Worm (Caenorhabditis elegans) whole organism, L1 larva: Measurements from ENCODE around the gene C41C4.9.

Experiments
- Y116A8C.19 ChIP-seq: sonication (generic microtip); optimal IDR thresholded peaks from 2 replicates; lab custom pipeline; 2016; ENCODE audit warnings: missing compliant biosample characterization, missing genetic modification characterization, borderline replicate concordance
- aha-1 ChIP-seq: fragments of 150-350 bp; optimal IDR thresholded peaks from 2 replicates; lab custom pipeline; 2014; ENCODE audit warnings: missing biosample characterization, missing genetic modification characterization
- alr-1 ChIP-seq: fragments of 200-800 bp; sonication (Bioruptor generic); optimal IDR thresholded peaks from 2 replicates; lab custom pipeline; 2018; ENCODE audit warnings: borderline replicate concordance, mild to moderate bottlenecking, missing genetic modification characterization, missing compliant biosample characterization
- aly-2 ChIP-seq: fragments of 150-350 bp; optimal IDR thresholded peaks from 2 replicates; lab custom pipeline; 2014; ENCODE audit warnings: missing biosample characterization, missing genetic modification characterization
- blmp-1 ChIP-seq: fragments of 150-350 bp; optimal IDR thresholded peaks from 2 replicates; lab custom pipeline; 2014; ENCODE audit warnings: missing biosample characterization, missing genetic modification characterization
- ceh-90 ChIP-seq: sonication (generic microtip); optimal IDR thresholded peaks from 2 replicates; lab custom pipeline; 2016; ENCODE audit warnings: missing genetic modification characterization, missing compliant biosample characterization
- ces-1 ChIP-seq: fragments of 150-350 bp; optimal IDR thresholded peaks from 2 replicates; lab custom pipeline; 2014; ENCODE audit warnings: missing biosample characterization, missing genetic modification reagents, missing genetic modification characterization
- dpl-1 ChIP-seq, 3 experiments: fragments of 150-350 bp in 2 of 3; sonication (generic microtip) in 1 of 3; optimal IDR thresholded peaks; 2 replicates each; lab custom pipeline; 2014 to 2017; ENCODE audit warnings: missing biosample characterization in 3 of 3, missing genetic modification characterization in 3 of 3, missing genetic modification reagents in 3 of 3
- dsc-1 ChIP-seq: sonication (generic microtip); optimal IDR thresholded peaks from 2 replicates; lab custom pipeline; 2016; ENCODE audit warnings: mild to moderate bottlenecking, missing genetic modification characterization, missing compliant biosample characterization
- efl-1 ChIP-seq, 4 experiments: fragments of 150-350 bp; optimal IDR thresholded peaks in 3 of 4; peaks in 1 of 4; 1 replicate in 1 of 4; 2 replicates in 3 of 4; lab custom pipeline; 2014; ENCODE audit warnings: missing biosample characterization in 2 of 4, missing genetic modification characterization in 2 of 4, missing genetic modification reagents in 2 of 4
- efl-3 ChIP-seq: fragments of 200-800 bp; sonication (Bioruptor generic); optimal IDR thresholded peaks from 2 replicates; lab custom pipeline; 2018; ENCODE audit warnings: mild to moderate bottlenecking, missing genetic modification characterization, missing compliant biosample characterization
- egl-13 ChIP-seq: sonication (generic microtip); optimal IDR thresholded peaks from 2 replicates; lab custom pipeline; 2016; ENCODE audit warnings: missing genotype, missing genetic modification reagents, missing genetic modification characterization, missing compliant biosample characterization
- egl-27 ChIP-seq, 2 experiments: fragments of 150-350 bp in 1 of 2; sonication (generic microtip); optimal IDR thresholded peaks; 3 replicates each; lab custom pipeline; 2017 to 2018; ENCODE audit warnings: missing biosample characterization in 2 of 2, missing genetic modification characterization in 2 of 2, missing genetic modification reagents in 2 of 2
- elt-3 ChIP-seq, 6 experiments: fragments of 150-350 bp in 1 of 6; sonication (generic microtip); optimal IDR thresholded peaks; 2 replicates each; lab custom pipeline; 2017 to 2018; ENCODE audit warnings: missing biosample characterization in 6 of 6, missing genetic modification characterization in 6 of 6, inconsistent platforms in 1 of 6
- ets-5 ChIP-seq: fragments of 200-800 bp; sonication (Bioruptor generic); IDR thresholded peaks from 2 replicates; pipeline ENCODE4 v1.3.6; 2022; ENCODE audit warnings: missing genetic modification characterization, missing compliant biosample characterization
- fkh-4 ChIP-seq: sonication (generic microtip); optimal IDR thresholded peaks from 2 replicates; lab custom pipeline; 2016; ENCODE audit warnings: missing compliant biosample characterization, missing genetic modification characterization, borderline replicate concordance
- hlh-17 ChIP-seq: fragments of 200-800 bp; sonication (Bioruptor generic); optimal IDR thresholded peaks from 2 replicates; lab custom pipeline; 2018; ENCODE audit warnings: missing genetic modification characterization, mild to moderate bottlenecking, missing compliant biosample characterization, moderate library complexity, borderline replicate concordance
- hlh-4 ChIP-seq: sonication (generic microtip); optimal IDR thresholded peaks from 2 replicates; lab custom pipeline; 2016; ENCODE audit warnings: mild to moderate bottlenecking, missing genetic modification characterization, missing compliant biosample characterization
- lin-14 ChIP-seq: fragments of 200-800 bp; sonication (Bioruptor generic); optimal IDR thresholded peaks from 2 replicates; lab custom pipeline; 2018; ENCODE audit warnings: mild to moderate bottlenecking, missing genetic modification characterization, moderate library complexity, missing compliant biosample characterization
- lin-35 ChIP-seq, 2 experiments: fragments of 150-350 bp; optimal IDR thresholded peaks; 2 replicates each; lab custom pipeline; 2014; ENCODE audit warnings: missing biosample characterization in 2 of 2, missing genetic modification characterization in 2 of 2, missing genetic modification reagents in 2 of 2
- lin-39 ChIP-seq: fragments of 150-350 bp; optimal IDR thresholded peaks from 2 replicates; lab custom pipeline; 2014; ENCODE audit warnings: missing biosample characterization, missing genetic modification reagents, missing genetic modification characterization
- lir-3 ChIP-seq: sonication (generic microtip); optimal IDR thresholded peaks from 2 replicates; lab custom pipeline; 2016; ENCODE audit warnings: mild to moderate bottlenecking, missing genetic modification characterization, moderate library complexity, missing compliant biosample characterization; ENCODE audit not compliant: poor library complexity
- lsy-2 ChIP-seq, 2 experiments: fragments of 150-350 bp; optimal IDR thresholded peaks; 2 replicates each; lab custom pipeline; 2014; ENCODE audit warnings: missing biosample characterization in 2 of 2, missing genetic modification characterization in 2 of 2
- mep-1 ChIP-seq: fragments of 150-350 bp; optimal IDR thresholded peaks from 2 replicates; lab custom pipeline; 2014; ENCODE audit warnings: missing biosample characterization, missing genetic modification characterization
- nhr-19 ChIP-seq: fragments of 200-800 bp; sonication (Bioruptor generic); conservative IDR thresholded peaks from 2 replicates; pipeline ENCODE4 v1.3.6; 2022; ENCODE audit warnings: missing genetic modification characterization, missing compliant biosample characterization
- nhr-20 ChIP-seq: sonication (generic microtip); optimal IDR thresholded peaks from 2 replicates; lab custom pipeline; 2016; ENCODE audit warnings: mild to moderate bottlenecking, missing genetic modification characterization, missing compliant biosample characterization
- nhr-77 ChIP-seq: fragments of 150-350 bp; optimal IDR thresholded peaks from 2 replicates; lab custom pipeline; 2014; ENCODE audit warnings: missing biosample characterization, missing genetic modification characterization
- nhr-85 ChIP-seq: sonication (generic microtip); peaks from one replicate; lab custom pipeline; 2016; ENCODE audit warnings: missing genetic modification characterization, inconsistent platforms, missing compliant biosample characterization
- pag-3 ChIP-seq: sonication (generic microtip); optimal IDR thresholded peaks from 2 replicates; lab custom pipeline; 2017; ENCODE audit warnings: missing genetic modification characterization, mild to moderate bottlenecking, missing compliant biosample characterization, antibody characterized with exemption, borderline replicate concordance; ENCODE audit not compliant: insufficient read depth
- pax-3 ChIP-seq: fragments of 200-800 bp; sonication (Bioruptor generic); optimal IDR thresholded peaks from 2 replicates; lab custom pipeline; 2018; ENCODE audit warnings: mild to moderate bottlenecking, missing genetic modification characterization, moderate library complexity, missing compliant biosample characterization
- skn-1 ChIP-seq: fragments of 150-350 bp; optimal IDR thresholded peaks from 2 replicates; lab custom pipeline; 2014; ENCODE audit warnings: missing biosample characterization, missing genetic modification characterization
- snu-23 ChIP-seq: sonication (generic microtip); optimal IDR thresholded peaks from 2 replicates; lab custom pipeline; 2016; ENCODE audit warnings: missing genetic modification characterization, missing compliant biosample characterization
- swsn-7 ChIP-seq: sonication (generic microtip); optimal IDR thresholded peaks from 2 replicates; lab custom pipeline; 2016; ENCODE audit warnings: missing genetic modification characterization, missing compliant biosample characterization
- unc-62 ChIP-seq: fragments of 150-350 bp; optimal IDR thresholded peaks from 2 replicates; lab custom pipeline; 2014; ENCODE audit warnings: missing biosample characterization, missing genetic modification reagents, missing genetic modification characterization
- vab-15 ChIP-seq: sonication (generic microtip); optimal IDR thresholded peaks from 2 replicates; lab custom pipeline; 2017; ENCODE audit warnings: missing genotype, mild to moderate bottlenecking, missing genetic modification characterization, missing compliant biosample characterization
- ztf-11 ChIP-seq, 2 experiments: sonication (generic microtip); optimal IDR thresholded peaks; 2 replicates each; lab custom pipeline; 2016 to 2017; ENCODE audit warnings: missing genetic modification characterization in 2 of 2, missing biosample characterization in 1 of 2, missing compliant biosample characterization in 1 of 2

Gene C41C4.9

ce11 chrII:8137379-8137778 lies 29.9 kb downstream of the C41C4.9 start (continued):
- TF ChIP-seq vab-15: no peak
- no peak for TF ChIP-seq ets-5 (GFP tag; lab: Robert Waterston, UW)
- TF ChIP-seq hlh-17 (GFP tag; lab: Kevin White, UChicago): no peak
- no peak for TF ChIP-seq mep-1 (tag; lab: Kevin White, UChicago)
- no peak for TF ChIP-seq ces-1 (GFP tag; lab: Kevin White, UChicago)
- TF ChIP-seq ceh-90 (tag; lab: Kevin White, UChicago): no peak
- TF ChIP-seq nhr-20 (tag; lab: Kevin White, UChicago): peak; percentile 24
- peak; percentile 65 to 73 for TF ChIP-seq efl-1 (optimal IDR thresholded peaks at IDR 0.05; lab: Kevin White, UChicago)
- TF ChIP-seq efl-1 (GFP tag; optimal IDR thresholded peaks at IDR 0.05 in 1 of 2; lab: Kevin White, UChicago): peak; percentile 65 to 97
- peak; percentile 42 for TF ChIP-seq snu-23 (GFP tag; lab: Kevin White, UChicago)
- TF ChIP-seq nhr-85: peak; percentile 68
- no peak for TF ChIP-seq pag-3 (tag; lab: Kevin White, UChicago)
- peak; percentile 37 for TF ChIP-seq pax-3 (tag; lab: Kevin White, UChicago)
- TF ChIP-seq lir-3: peak; percentile 54

DNA sequence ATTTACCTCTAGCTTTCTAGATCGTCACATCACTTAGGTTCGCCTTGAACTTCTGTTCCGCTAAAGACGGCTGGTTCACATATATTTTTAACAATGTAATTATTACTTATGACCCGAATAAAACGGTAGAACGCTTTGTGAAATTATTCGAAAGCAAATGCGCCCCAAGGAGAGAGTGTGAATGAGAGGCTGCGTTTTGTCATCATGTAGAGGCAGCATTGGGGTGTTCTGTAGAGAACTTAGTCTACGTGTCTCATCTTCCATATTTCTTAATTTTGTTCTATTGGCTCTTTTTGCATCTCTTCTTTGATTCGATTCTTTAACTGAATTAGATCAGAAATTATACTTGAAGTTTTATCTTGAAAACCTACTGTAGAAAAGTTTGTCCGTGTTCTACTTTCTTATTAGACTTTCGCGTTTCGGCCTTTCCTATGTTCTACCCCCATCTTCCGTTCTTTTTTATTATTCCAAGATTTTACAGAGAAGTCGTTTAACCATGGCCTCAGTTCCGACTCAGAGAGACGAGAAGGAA lies 30.6 kb downstream of the C41C4.9 start, which contains the start of gene cdc-48.2:
Gene cdc-48.2, plus strand, starts transcription at position 482 of the 532 bp plus-strand sequence.
- TF ChIP-seq aly-2: no peak
- TF ChIP-seq ets-5 (GFP tag; lab: Robert Waterston, UW): no peak
- peak; percentile 5 to 30 for TF ChIP-seq lin-35 (GFP tag; optimal IDR thresholded peaks at IDR 0.05; lab: Kevin White, UChicago)
- no peak for TF ChIP-seq efl-3 (GFP tag; lab: Kevin White, UChicago)
- no peak for TF ChIP-seq egl-13
- TF ChIP-seq hlh-4 (tag; lab: Kevin White, UChicago): no peak
- TF ChIP-seq aha-1: no peak
- TF ChIP-seq swsn-7 (tag; lab: Kevin White, UChicago): no peak
- peak; percentile 36 for TF ChIP-seq blmp-1
- TF ChIP-seq nhr-20 (tag; lab: Kevin White, UChicago): no peak
- TF ChIP-seq nhr-85: no peak
- no peak for TF ChIP-seq elt-3 (tag; optimal IDR thresholded peaks at IDR 0.05; lab: Kevin White, UChicago)
- peak; percentile 4 for TF ChIP-seq lin-14 (GFP tag; lab: Kevin White, UChicago)
- no peak for TF ChIP-seq efl-1 (optimal IDR thresholded peaks at IDR 0.05; lab: Kevin White, UChicago)
- peak; percentile 5 to 10 for TF ChIP-seq efl-1 (GFP tag; optimal IDR thresholded peaks at IDR 0.05 in 1 of 2; lab: Kevin White, UChicago)
- no peak for TF ChIP-seq vab-15
- TF ChIP-seq egl-27 (tag; optimal IDR thresholded peaks at IDR 0.05; lab: Kevin White, UChicago): no peak
- TF ChIP-seq dpl-1 (GFP tag; optimal IDR thresholded peaks at IDR 0.05; lab: Kevin White, UChicago): peak in 1 of 3 experiments; percentile 4
- no peak for TF ChIP-seq fkh-4 (tag; lab: Kevin White, UChicago)
- TF ChIP-seq alr-1 (tag; lab: Kevin White, UChicago): no peak
- TF ChIP-seq nhr-77 (tag; lab: Kevin White, UChicago): no peak
- peak in 1 of 2 experiments; percentile 36 for TF ChIP-seq lsy-2 (tag; optimal IDR thresholded peaks at IDR 0.05; lab: Kevin White, UChicago)
- no peak for TF ChIP-seq unc-62 (GFP tag; lab: Kevin White, UChicago)
- TF ChIP-seq snu-23 (GFP tag; lab: Kevin White, UChicago): no peak
- TF ChIP-seq ztf-11 (tag; optimal IDR thresholded peaks at IDR 0.05; lab: Kevin White, UChicago): no peak
- TF ChIP-seq skn-1 (tag; lab: Kevin White, UChicago): peak; percentile 96
- TF ChIP-seq lin-39 (tag; lab: Kevin White, UChicago): no peak
- TF ChIP-seq ceh-90 (tag; lab: Kevin White, UChicago): no peak
- no peak for TF ChIP-seq pag-3 (tag; lab: Kevin White, UChicago)
- TF ChIP-seq pax-3 (tag; lab: Kevin White, UChicago): no peak
- TF ChIP-seq nhr-19 (GFP tag; lab: Robert Waterston, UW): no peak
- no peak for TF ChIP-seq dsc-1
- TF ChIP-seq Y116A8C.19: no peak
